Worm (Caenorhabditis elegans) whole organism, young adult: ENCODE data around the gene C12D5.10.

Source experiments
- B0035.1 ChIP-seq: sonication (generic microtip); optimal IDR thresholded peaks from 2 replicates; lab custom pipeline; 2016; ENCODE audit warnings: missing genetic modification characterization, mild to moderate bottlenecking, missing compliant biosample characterization, missing genotype, missing genetic modification reagents
- F10E7.11 ChIP-seq: sonication (generic microtip); optimal IDR thresholded peaks from 2 replicates; lab custom pipeline; 2017; ENCODE audit warnings: mild to moderate bottlenecking, missing genetic modification characterization, moderate library complexity, missing compliant biosample characterization
- F22D6.2 ChIP-seq: sonication (generic microtip); optimal IDR thresholded peaks from 2 replicates; lab custom pipeline; 2016; ENCODE audit warnings: mild to moderate bottlenecking, missing genetic modification characterization, missing compliant biosample characterization
- F33H1.4 ChIP-seq: fragments of 200-800 bp; sonication (Bioruptor generic); IDR thresholded peaks from 2 replicates; pipeline ENCODE4 v1.3.6; 2022; ENCODE audit warnings: missing genetic modification reagents, missing genetic modification characterization, missing compliant biosample characterization
- F57C9.4 ChIP-seq: sonication (generic microtip); optimal IDR thresholded peaks from 2 replicates; lab custom pipeline; 2017; ENCODE audit warnings: mild to moderate bottlenecking, missing genetic modification characterization, missing compliant biosample characterization
- K12H6.12 ChIP-seq: fragments of 200-800 bp; sonication (Bioruptor generic); optimal IDR thresholded peaks from 2 replicates; lab custom pipeline; 2018; ENCODE audit warnings: mild to moderate bottlenecking, missing genetic modification characterization, missing compliant biosample characterization
- T26A5.8 ChIP-seq: sonication (generic microtip); optimal IDR thresholded peaks from 2 replicates; lab custom pipeline; 2016; ENCODE audit warnings: missing genetic modification characterization, missing compliant biosample characterization
- Y56A3A.18 ChIP-seq: fragments of 200-800 bp; sonication (Bioruptor generic); IDR thresholded peaks from 2 replicates; pipeline ENCODE4 v1.3.6; 2022; ENCODE audit warnings: missing genetic modification reagents, missing genetic modification characterization, missing compliant biosample characterization
- ZK185.1 ChIP-seq: sonication (generic microtip); optimal IDR thresholded peaks from 2 replicates; lab custom pipeline; 2016; ENCODE audit warnings: mild to moderate bottlenecking, missing genetic modification characterization, missing compliant biosample characterization; ENCODE audit not compliant: poor library complexity, severe bottlenecking
- akir-1 ChIP-seq: fragments of 200-800 bp; sonication (Bioruptor generic); optimal IDR thresholded peaks from 2 replicates; lab custom pipeline; 2018; ENCODE audit warnings: mild to moderate bottlenecking, missing genetic modification characterization, moderate library complexity, missing compliant biosample characterization
- ama-1 ChIP-seq, 3 experiments: fragments of 150-350 bp in 1 of 3; sonication (generic microtip) in 2 of 3; optimal IDR thresholded peaks; 2 replicates each; lab custom pipeline; 2014 to 2018; ENCODE audit warnings: missing biosample characterization in 2 of 3, missing genetic modification characterization in 2 of 3, missing genetic modification reagents in 2 of 3
- atf-7 ChIP-seq: sonication (generic microtip); optimal IDR thresholded peaks from 2 replicates; lab custom pipeline; 2017; ENCODE audit warnings: mild to moderate bottlenecking, missing genetic modification characterization, missing compliant biosample characterization
- athp-1 ChIP-seq: sonication (generic microtip); optimal IDR thresholded peaks from 2 replicates; lab custom pipeline; 2017; ENCODE audit warnings: mild to moderate bottlenecking, missing genetic modification characterization, missing compliant biosample characterization
- attf-5 ChIP-seq: fragments of 200-800 bp; sonication (Bioruptor generic); optimal IDR thresholded peaks from 2 replicates; lab custom pipeline; 2018; ENCODE audit warnings: mild to moderate bottlenecking, missing genetic modification characterization, missing compliant biosample characterization
- cebp-2 ChIP-seq: fragments of 200-800 bp; sonication (Bioruptor generic); IDR thresholded peaks from 2 replicates; pipeline ENCODE4 v1.3.6; 2022; ENCODE audit warnings: missing genetic modification characterization, missing compliant biosample characterization
- ceh-27 ChIP-seq: fragments of 200-800 bp; sonication (Bioruptor generic); optimal IDR thresholded peaks from 2 replicates; lab custom pipeline; 2018; ENCODE audit warnings: mild to moderate bottlenecking, missing genetic modification characterization, moderate library complexity, missing compliant biosample characterization
- ceh-40 ChIP-seq: fragments of 200-800 bp; sonication (Bioruptor generic); IDR thresholded peaks from 2 replicates; pipeline ENCODE4 v1.3.6; 2022; ENCODE audit warnings: missing genetic modification characterization, missing compliant biosample characterization
- ceh-58 ChIP-seq: fragments of 200-800 bp; sonication (Bioruptor generic); IDR thresholded peaks from 2 replicates; pipeline ENCODE4 v1.3.6; 2022; ENCODE audit warnings: missing genetic modification characterization, missing compliant biosample characterization
- chd-7 ChIP-seq: sonication (generic microtip); optimal IDR thresholded peaks from 2 replicates; lab custom pipeline; 2016; ENCODE audit warnings: mild to moderate bottlenecking, missing genetic modification characterization, moderate library complexity, missing compliant biosample characterization
- die-1 ChIP-seq: sonication (generic microtip); optimal IDR thresholded peaks from 2 replicates; lab custom pipeline; 2016; ENCODE audit warnings: missing genotype, mild to moderate bottlenecking, missing genetic modification characterization, missing compliant biosample characterization
- efl-1 ChIP-seq: fragments of 150-350 bp; optimal IDR thresholded peaks from 2 replicates; lab custom pipeline; 2014; ENCODE audit warnings: missing biosample characterization, missing genetic modification reagents, missing genetic modification characterization
- egrh-3 ChIP-seq: fragments of 200-800 bp; sonication (Bioruptor generic); IDR thresholded peaks from 2 replicates; pipeline ENCODE4 v1.3.6; 2022; ENCODE audit warnings: missing genetic modification reagents, missing genetic modification characterization, missing compliant biosample characterization
- fkh-3 ChIP-seq: sonication (generic microtip); optimal IDR thresholded peaks from 2 replicates; lab custom pipeline; 2016; ENCODE audit warnings: mild to moderate bottlenecking, missing genetic modification characterization, missing compliant biosample characterization
- him-1 ChIP-seq: sonication (generic microtip); optimal IDR thresholded peaks from 2 replicates; lab custom pipeline; 2016; ENCODE audit warnings: missing genotype, missing genetic modification reagents, missing genetic modification characterization, missing compliant biosample characterization
- hlh-26 ChIP-seq: fragments of 200-800 bp; sonication (Bioruptor generic); conservative IDR thresholded peaks from 2 replicates; pipeline ENCODE4 v1.3.6; 2022; ENCODE audit warnings: missing genetic modification reagents, missing genetic modification characterization, missing compliant biosample characterization
- let-607 ChIP-seq, 2 experiments: fragments of 200-800 bp in 1 of 2; sonication (Bioruptor generic) in 1 of 2; sonication (generic microtip) in 1 of 2; optimal IDR thresholded peaks; 2 replicates each; lab custom pipeline; 2016 to 2018; ENCODE audit warnings: mild to moderate bottlenecking in 2 of 2, missing compliant biosample characterization in 2 of 2, missing genetic modification characterization in 2 of 2, moderate library complexity in 2 of 2, missing genotype in 1 of 2
- lin-35 ChIP-seq, 3 experiments: fragments of 150-350 bp in 2 of 3; sonication (generic microtip) in 1 of 3; optimal IDR thresholded peaks; 2 replicates each; lab custom pipeline; 2014 to 2018; ENCODE audit warnings: missing biosample characterization in 3 of 3, missing genetic modification characterization in 3 of 3, missing genetic modification reagents in 3 of 3
- lin-40 ChIP-seq: sonication (generic microtip); optimal IDR thresholded peaks from 2 replicates; lab custom pipeline; 2016; ENCODE audit warnings: missing genetic modification characterization, mild to moderate bottlenecking, missing compliant biosample characterization, missing genotype, missing genetic modification reagents
- lsl-1 ChIP-seq: fragments of 200-800 bp; sonication (Bioruptor generic); optimal IDR thresholded peaks from 2 replicates; lab custom pipeline; 2018; ENCODE audit warnings: mild to moderate bottlenecking, missing genetic modification characterization, moderate library complexity, missing compliant biosample characterization
- madf-10 ChIP-seq: sonication (generic microtip); optimal IDR thresholded peaks from 2 replicates; lab custom pipeline; 2016; ENCODE audit warnings: mild to moderate bottlenecking, missing genetic modification characterization, missing compliant biosample characterization
- madf-3 ChIP-seq: fragments of 200-800 bp; sonication (Bioruptor generic); IDR thresholded peaks from 2 replicates; pipeline ENCODE4 v1.3.6; 2022; ENCODE audit warnings: missing genetic modification reagents, missing genetic modification characterization, missing compliant biosample characterization
- mcd-1 ChIP-seq: fragments of 200-800 bp; sonication (Bioruptor generic); IDR thresholded peaks from 2 replicates; pipeline ENCODE4 v1.3.6; 2022; ENCODE audit warnings: missing genetic modification reagents, missing genetic modification characterization, missing compliant biosample characterization
- nfya-1 ChIP-seq: sonication (generic microtip); optimal IDR thresholded peaks from 2 replicates; lab custom pipeline; 2017; ENCODE audit warnings: antibody characterized with exemption, missing compliant biosample characterization, missing genetic modification characterization, borderline replicate concordance; ENCODE audit not compliant: insufficient read depth
- nfyb-1 ChIP-seq: fragments of 200-800 bp; sonication (Bioruptor generic); IDR thresholded peaks from 2 replicates; pipeline ENCODE4 v1.3.6; 2022; ENCODE audit warnings: missing genetic modification reagents, missing genetic modification characterization, missing compliant biosample characterization
- nhr-179 ChIP-seq: sonication (generic microtip); optimal IDR thresholded peaks from 2 replicates; lab custom pipeline; 2016; ENCODE audit warnings: mild to moderate bottlenecking, missing genetic modification characterization, missing compliant biosample characterization
- nhr-80 ChIP-seq: sonication (generic microtip); optimal IDR thresholded peaks from 2 replicates; lab custom pipeline; 2016; ENCODE audit warnings: missing genetic modification characterization, missing compliant biosample characterization
- pbrm-1 ChIP-seq: fragments of 200-800 bp; sonication (Bioruptor generic); IDR thresholded peaks from 2 replicates; pipeline ENCODE4 v1.3.6; 2022; ENCODE audit warnings: missing genetic modification reagents, missing genetic modification characterization, missing compliant biosample characterization
- rcor-1 ChIP-seq: fragments of 200-800 bp; sonication (Bioruptor generic); IDR thresholded peaks from 2 replicates; pipeline ENCODE4 v1.3.6; 2022; ENCODE audit warnings: missing genetic modification reagents, missing genetic modification characterization, missing compliant biosample characterization
- repo-1 ChIP-seq: sonication (generic microtip); optimal IDR thresholded peaks from 2 replicates; lab custom pipeline; 2017; ENCODE audit warnings: mild to moderate bottlenecking, missing genetic modification characterization, missing compliant biosample characterization
- sdz-38 ChIP-seq: sonication (generic microtip); optimal IDR thresholded peaks from 2 replicates; lab custom pipeline; 2016; ENCODE audit warnings: missing genotype, missing genetic modification characterization, missing compliant biosample characterization
- snpc-4 ChIP-seq, 5 experiments: fragments of 150-350 bp in 1 of 5; sonication (generic microtip) in 4 of 5; optimal IDR thresholded peaks; 2 replicates each; lab custom pipeline; 2014 to 2018; ENCODE audit warnings: missing genetic modification characterization in 5 of 5, missing biosample characterization in 3 of 5, antibody characterized with exemption in 2 of 5, mild to moderate bottlenecking in 2 of 5, missing compliant biosample characterization in 2 of 5, missing genotype in 2 of 5, moderate library complexity in 2 of 5, missing genetic modification reagents in 1 of 5
- sptf-2 ChIP-seq: fragments of 200-800 bp; sonication (Bioruptor generic); optimal IDR thresholded peaks from 2 replicates; lab custom pipeline; 2018; ENCODE audit warnings: mild to moderate bottlenecking, missing genetic modification characterization, missing compliant biosample characterization
- unc-130 ChIP-seq: sonication (generic microtip); optimal IDR thresholded peaks from 2 replicates; lab custom pipeline; 2016; ENCODE audit warnings: missing genetic modification reagents, missing genetic modification characterization, missing compliant biosample characterization
- zfh-2 ChIP-seq: fragments of 200-800 bp; sonication (Bioruptor generic); conservative IDR thresholded peaks from 2 replicates; pipeline ENCODE4 v1.3.6; 2022; ENCODE audit warnings: missing genetic modification reagents, missing genetic modification characterization, missing compliant biosample characterization
- ztf-26 ChIP-seq: sonication (generic microtip); optimal IDR thresholded peaks from 2 replicates; lab custom pipeline; 2017; ENCODE audit warnings: missing genetic modification characterization, missing compliant biosample characterization

The C12D5.10 gene

ce11 chrV:7730488-7730887, 37.2 kb upstream of the C12D5.10 start (continued):
- no peak for TF ChIP-seq egrh-3
- TF ChIP-seq efl-1 (GFP tag; lab: Kevin White, UChicago) = no peak
- no peak for TF ChIP-seq unc-130 (GFP tag; lab: Kevin White, UChicago)
- TF ChIP-seq ceh-58 = no peak
- no peak for TF ChIP-seq fkh-3
- no peak for TF ChIP-seq hlh-26 (GFP tag; lab: Robert Waterston, UW)
- TF ChIP-seq him-1 (tag; lab: Kevin White, UChicago) = peak; percentile 28
- no peak for TF ChIP-seq pbrm-1
- TF ChIP-seq cebp-2 (GFP tag; lab: Robert Waterston, UW) = no peak
- no peak for TF ChIP-seq ZK185.1 (tag; lab: Kevin White, UChicago)
- no peak for TF ChIP-seq atf-7 (tag; lab: Kevin White, UChicago)
- peak; percentile 32 for TF ChIP-seq chd-7 (tag; lab: Kevin White, UChicago)
- no peak for TF ChIP-seq B0035.1 (tag; lab: Kevin White, UChicago)
- no peak for TF ChIP-seq F10E7.11 (tag; lab: Kevin White, UChicago)
- no peak for TF ChIP-seq ama-1 (optimal IDR thresholded peaks at IDR 0.05; lab: Kevin White, UChicago)
- peak in 1 of 2 experiments; percentile 50 for TF ChIP-seq ama-1 (GFP tag; optimal IDR thresholded peaks at IDR 0.05; lab: Kevin White, UChicago)
- no peak for TF ChIP-seq T26A5.8 (tag; lab: Kevin White, UChicago)
- no peak for TF ChIP-seq repo-1 (tag; lab: Kevin White, UChicago)
- TF ChIP-seq Y56A3A.18 = no peak
- TF ChIP-seq F33H1.4 (GFP tag; lab: Robert Waterston, UW) = peak; percentile 8; the same call in 1 of the 2 replicates
- TF ChIP-seq lsl-1 (GFP tag; lab: Kevin White, UChicago) = peak; percentile 12
- TF ChIP-seq ztf-26 = no peak
- TF ChIP-seq nfya-1 (tag; lab: Kevin White, UChicago) = no peak
- TF ChIP-seq akir-1 (GFP tag; lab: Kevin White, UChicago) = no peak
- TF ChIP-seq nhr-179 (tag; lab: Kevin White, UChicago) = no peak
- TF ChIP-seq, all 124 proteins: peak for 28

DNA sequence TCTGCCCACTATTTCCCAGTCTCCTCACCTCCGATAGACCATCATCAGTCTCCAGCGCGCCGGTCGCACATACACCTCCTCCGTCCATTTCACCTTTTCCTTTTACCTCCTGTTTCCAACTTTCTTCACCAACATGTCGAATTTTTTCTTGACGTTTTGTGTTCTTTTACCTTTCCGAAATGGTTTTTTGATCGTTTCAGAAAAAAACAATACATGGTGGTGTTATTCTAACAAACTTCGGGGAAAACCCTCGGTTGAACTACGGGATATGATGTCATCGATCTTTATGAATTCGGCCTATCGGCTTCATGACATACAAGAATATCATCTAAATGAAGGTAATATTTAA, 35.4 kb upstream of the C12D5.10 start, which contains the start of gene Y97E10C.1:
Gene Y97E10C.1, plus strand, starts transcription at position 201 of the 349 bp plus-strand sequence.
- TF ChIP-seq sptf-2 (GFP tag; lab: Kevin White, UChicago) = no peak
- no peak for TF ChIP-seq madf-3 (GFP tag; lab: Robert Waterston, UW)
- TF ChIP-seq F57C9.4 (tag; lab: Kevin White, UChicago) = no peak
- TF ChIP-seq fkh-3 = no peak
- TF ChIP-seq F22D6.2 (tag; lab: Kevin White, UChicago) = no peak

DNA sequence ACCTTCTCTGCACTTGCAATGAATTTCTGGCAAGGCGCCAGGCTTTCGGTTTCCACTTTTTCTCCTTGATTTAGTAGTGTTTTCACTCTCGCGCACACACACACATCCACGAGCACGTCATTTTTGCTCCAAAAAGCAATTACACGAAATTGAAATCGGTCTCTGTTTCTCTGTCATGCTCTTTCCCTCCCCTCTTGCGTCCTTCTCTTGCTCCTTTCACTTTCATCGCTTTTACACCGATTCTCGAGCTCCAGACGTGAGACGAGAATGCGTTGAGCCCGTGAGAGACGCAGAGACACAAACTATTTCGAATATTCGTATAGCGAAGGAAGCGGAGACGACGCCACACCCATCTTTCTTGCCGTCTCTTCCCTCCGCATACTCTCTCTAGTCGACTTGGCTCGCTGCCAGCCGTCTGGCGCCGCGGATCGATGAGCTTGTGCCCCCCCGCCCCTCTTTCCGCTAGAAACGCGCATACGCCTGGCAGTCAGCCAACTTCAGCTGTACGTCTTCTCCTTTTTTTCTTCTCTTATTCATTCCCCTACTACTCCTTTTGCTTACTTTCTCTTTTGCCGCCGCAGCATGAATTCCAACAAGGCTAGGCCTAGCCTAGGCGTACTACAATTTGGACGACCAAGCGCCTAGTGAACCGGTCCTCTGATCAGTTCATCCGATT, 34.8 kb upstream of the C12D5.10 start:
- TF ChIP-seq die-1 (tag; lab: Kevin White, UChicago) = peak; percentile 24
- TF ChIP-seq nhr-80 (tag; lab: Kevin White, UChicago) = peak; percentile 63
- TF ChIP-seq mcd-1 (GFP tag; lab: Robert Waterston, UW) = peak; percentile 67
- TF ChIP-seq snpc-4 (GFP tag; optimal IDR thresholded peaks at IDR 0.05; lab: Kevin White, UChicago) = no peak
- TF ChIP-seq snpc-4 (tag; optimal IDR thresholded peaks at IDR 0.05; lab: Kevin White, UChicago) = peak in 2 of 4 experiments; percentile 22 to 54
- no peak for TF ChIP-seq ceh-40
- TF ChIP-seq nfyb-1 (GFP tag; lab: Robert Waterston, UW) = peak; percentile 74; the same call in 1 of the 2 replicates
- peak; percentile 22 for TF ChIP-seq athp-1
- peak; percentile 94 for TF ChIP-seq K12H6.12
- peak; percentile 99 for TF ChIP-seq zfh-2 (GFP tag; lab: Robert Waterston, UW)
- peak; percentile 83 for TF ChIP-seq lin-40 (tag; lab: Kevin White, UChicago)
- no peak for TF ChIP-seq unc-130 (GFP tag; lab: Kevin White, UChicago)
- peak; percentile 53 for TF ChIP-seq attf-5 (GFP tag; lab: Kevin White, UChicago)
- TF ChIP-seq chd-7 (tag; lab: Kevin White, UChicago) = peak; percentile 39
- peak in 1 of 3 experiments; percentile 77 for TF ChIP-seq lin-35 (GFP tag; optimal IDR thresholded peaks at IDR 0.05; lab: Kevin White, UChicago)
- TF ChIP-seq madf-10 (tag; lab: Kevin White, UChicago) = peak; percentile 34
- peak; percentile 2 to 23 for TF ChIP-seq let-607 (tag; optimal IDR thresholded peaks at IDR 0.05; lab: Kevin White, UChicago)
- TF ChIP-seq rcor-1 = no peak
- no peak for TF ChIP-seq sdz-38 (tag; lab: Kevin White, UChicago)
- TF ChIP-seq ceh-27 = peak; percentile 48
